Worm (Caenorhabditis elegans) whole organism, mixed stage, embryonic: ENCODE data around the gene ZK105.1.

Experiments
- M03D4.4 ChIP-seq: sonication (generic microtip); optimal IDR thresholded peaks from 2 replicates; lab custom pipeline; 2017; ENCODE audit warnings: mild to moderate bottlenecking, missing genetic modification characterization, missing compliant biosample characterization
- bed-3 ChIP-seq: fragments of 200-800 bp; sonication (Bioruptor generic); optimal IDR thresholded peaks from 3 replicates; lab custom pipeline; 2018; ENCODE audit warnings: mild to moderate bottlenecking, missing genetic modification characterization, moderate library complexity, missing compliant biosample characterization
- blmp-1 ChIP-seq: fragments of 150-350 bp; optimal IDR thresholded peaks from 2 replicates; lab custom pipeline; 2014; ENCODE audit warnings: missing biosample characterization, missing genetic modification characterization
- ceh-43 ChIP-seq: fragments of 200-800 bp; sonication (Bioruptor generic); optimal IDR thresholded peaks from 2 replicates; lab custom pipeline; 2018; ENCODE audit warnings: mild to moderate bottlenecking, missing genetic modification characterization, moderate library complexity, missing compliant biosample characterization
- ceh-83 ChIP-seq: fragments of 200-800 bp; sonication (Bioruptor generic); optimal IDR thresholded peaks from 2 replicates; lab custom pipeline; 2018; ENCODE audit warnings: mild to moderate bottlenecking, missing genetic modification characterization, missing compliant biosample characterization
- ces-1 ChIP-seq: fragments of 150-350 bp; optimal IDR thresholded peaks from 2 replicates; lab custom pipeline; 2014; ENCODE audit warnings: missing biosample characterization, missing genetic modification reagents, missing genetic modification characterization
- cnd-1 ChIP-seq: fragments of 200-800 bp; sonication (Bioruptor generic); optimal IDR thresholded peaks from 2 replicates; lab custom pipeline; 2018; ENCODE audit warnings: mild to moderate bottlenecking, missing genetic modification characterization, missing compliant biosample characterization
- drap-1 ChIP-seq: fragments of 200-800 bp; sonication (Bioruptor generic); optimal IDR thresholded peaks from 3 replicates; lab custom pipeline; 2018; ENCODE audit warnings: mild to moderate bottlenecking, missing genetic modification characterization, missing compliant biosample characterization
- elt-1 ChIP-seq: sonication (generic microtip); optimal IDR thresholded peaks from 2 replicates; lab custom pipeline; 2017; ENCODE audit warnings: missing genetic modification characterization, mild to moderate bottlenecking, missing compliant biosample characterization, antibody characterized with exemption, moderate library complexity, borderline replicate concordance; ENCODE audit not compliant: insufficient read depth
- elt-3 ChIP-seq: fragments of 150-350 bp; optimal IDR thresholded peaks from 2 replicates; lab custom pipeline; 2014; ENCODE audit warnings: missing biosample characterization, missing genetic modification characterization
- flh-1 ChIP-seq: fragments of 200-800 bp; sonication (Bioruptor generic); optimal IDR thresholded peaks from 2 replicates; lab custom pipeline; 2018; ENCODE audit warnings: mild to moderate bottlenecking, missing genetic modification characterization, moderate library complexity, missing compliant biosample characterization
- ham-2 ChIP-seq: fragments of 200-800 bp; sonication (Bioruptor generic); optimal IDR thresholded peaks from 2 replicates; lab custom pipeline; 2018; ENCODE audit warnings: mild to moderate bottlenecking, missing genetic modification characterization, missing compliant biosample characterization
- hlh-1 ChIP-seq: fragments of 150-350 bp; optimal IDR thresholded peaks from 2 replicates; lab custom pipeline; 2014; ENCODE audit warnings: missing biosample characterization, missing genetic modification reagents, missing genetic modification characterization
- lin-13 ChIP-seq: fragments of 150-350 bp; optimal IDR thresholded peaks from 2 replicates; lab custom pipeline; 2014; ENCODE audit warnings: missing biosample characterization, missing genetic modification characterization
- lin-32 ChIP-seq: fragments of 200-800 bp; sonication (Bioruptor generic); optimal IDR thresholded peaks from 2 replicates; lab custom pipeline; 2018; ENCODE audit warnings: mild to moderate bottlenecking, missing genetic modification characterization, missing compliant biosample characterization
- lsy-2 ChIP-seq: fragments of 150-350 bp; optimal IDR thresholded peaks from 2 replicates; lab custom pipeline; 2014; ENCODE audit warnings: missing biosample characterization, missing genetic modification characterization
- mab-5 ChIP-seq: fragments of 150-350 bp; optimal IDR thresholded peaks from 2 replicates; lab custom pipeline; 2014; ENCODE audit warnings: missing biosample characterization, missing genetic modification characterization
- mls-2 ChIP-seq: sonication (generic microtip); optimal IDR thresholded peaks from 2 replicates; lab custom pipeline; 2016; ENCODE audit warnings: mild to moderate bottlenecking, missing genetic modification characterization, moderate library complexity, missing compliant biosample characterization
- nhr-12 ChIP-seq: fragments of 150-350 bp; optimal IDR thresholded peaks from 2 replicates; lab custom pipeline; 2014; ENCODE audit warnings: missing biosample characterization, missing genetic modification characterization
- nhr-2 ChIP-seq: fragments of 150-350 bp; optimal IDR thresholded peaks from 2 replicates; lab custom pipeline; 2014; ENCODE audit warnings: missing biosample characterization, missing genetic modification characterization
- nhr-237 ChIP-seq: fragments of 150-350 bp; optimal IDR thresholded peaks from 2 replicates; lab custom pipeline; 2014; ENCODE audit warnings: missing biosample characterization, missing genetic modification characterization
- nhr-28 ChIP-seq: fragments of 150-350 bp; optimal IDR thresholded peaks from 2 replicates; lab custom pipeline; 2014; ENCODE audit warnings: missing biosample characterization, missing genetic modification characterization
- nhr-76 ChIP-seq: sonication (generic microtip); optimal IDR thresholded peaks from 2 replicates; lab custom pipeline; 2017; ENCODE audit warnings: missing biosample characterization, missing genetic modification characterization
- pha-4 ChIP-seq: fragments of 150-350 bp; optimal IDR thresholded peaks from 2 replicates; lab custom pipeline; 2018; ENCODE audit warnings: missing biosample characterization, missing genetic modification reagents, missing genetic modification characterization
- sem-2 ChIP-seq: fragments of 200-800 bp; sonication (Bioruptor generic); optimal IDR thresholded peaks from 2 replicates; lab custom pipeline; 2018; ENCODE audit warnings: mild to moderate bottlenecking, missing genetic modification characterization, missing compliant biosample characterization
- snpc-4 ChIP-seq: fragments of 150-350 bp; optimal IDR thresholded peaks from 2 replicates; lab custom pipeline; 2014; ENCODE audit warnings: missing biosample characterization, missing genetic modification characterization
- sptf-1 ChIP-seq: sonication (generic microtip); optimal IDR thresholded peaks from 2 replicates; lab custom pipeline; 2017; ENCODE audit warnings: mild to moderate bottlenecking, missing genetic modification characterization, moderate library complexity, missing compliant biosample characterization
- tbx-8 ChIP-seq: fragments of 200-800 bp; sonication (Bioruptor generic); optimal IDR thresholded peaks from 2 replicates; lab custom pipeline; 2018; ENCODE audit warnings: mild to moderate bottlenecking, missing genetic modification characterization, moderate library complexity, missing compliant biosample characterization
- unc-120 ChIP-seq: sonication (generic microtip); optimal IDR thresholded peaks from 2 replicates; lab custom pipeline; 2017; ENCODE audit warnings: missing genetic modification characterization, missing compliant biosample characterization; ENCODE audit not compliant: poor library complexity, severe bottlenecking
- unc-62 ChIP-seq: fragments of 150-350 bp; optimal IDR thresholded peaks from 2 replicates; lab custom pipeline; 2014; ENCODE audit warnings: missing biosample characterization, missing genetic modification reagents, missing genetic modification characterization
- zip-8 ChIP-seq: fragments of 150-350 bp; optimal IDR thresholded peaks from 2 replicates; lab custom pipeline; 2014; ENCODE audit warnings: missing biosample characterization, missing genetic modification characterization

The ZK105.1 gene

DNA sequence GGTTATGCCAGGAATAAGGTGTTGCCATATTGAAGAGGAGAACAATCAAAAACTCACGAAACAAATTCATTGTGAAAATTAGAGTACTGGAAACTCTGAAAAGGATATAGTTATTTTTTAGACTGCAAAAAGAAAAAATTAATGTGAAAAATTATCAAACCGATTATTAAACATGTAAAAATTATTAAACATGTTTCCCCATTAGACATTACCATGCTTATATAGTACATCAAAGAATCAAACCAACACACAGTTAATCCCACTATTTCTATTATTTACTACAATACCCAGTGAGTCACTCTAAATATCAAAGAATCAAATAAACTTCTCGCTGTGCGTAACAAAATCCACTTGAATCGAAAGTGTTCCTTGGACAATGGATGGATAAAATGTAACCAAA lies 719 bp upstream of the ZK105.1 start, which contains the start of gene ZK105.13:
ZK105.13 (minus strand) TSS at position 101 of the 400 bp plus-strand sequence.
- no peak for TF ChIP-seq blmp-1 (tag; lab: Kevin White, UChicago)
- TF ChIP-seq nhr-28 (tag; lab: Kevin White, UChicago), result no peak
- TF ChIP-seq lin-13 (tag; lab: Kevin White, UChicago), result no peak
- TF ChIP-seq mab-5 (tag; lab: Kevin White, UChicago), result no peak
- TF ChIP-seq tbx-8 (GFP tag; lab: Kevin White, UChicago), result no peak
- TF ChIP-seq hlh-1, result no peak
- no peak for TF ChIP-seq unc-62 (GFP tag; lab: Kevin White, UChicago)
- no peak for TF ChIP-seq snpc-4
- TF ChIP-seq mls-2, result no peak
- no peak for TF ChIP-seq drap-1 (GFP tag; lab: Kevin White, UChicago)
- TF ChIP-seq nhr-237 (tag; lab: Kevin White, UChicago), result no peak
- TF ChIP-seq bed-3 (GFP tag; lab: Kevin White, UChicago), result no peak
- no peak for TF ChIP-seq elt-1 (tag; lab: Kevin White, UChicago)
- no peak for TF ChIP-seq nhr-76

DNA sequence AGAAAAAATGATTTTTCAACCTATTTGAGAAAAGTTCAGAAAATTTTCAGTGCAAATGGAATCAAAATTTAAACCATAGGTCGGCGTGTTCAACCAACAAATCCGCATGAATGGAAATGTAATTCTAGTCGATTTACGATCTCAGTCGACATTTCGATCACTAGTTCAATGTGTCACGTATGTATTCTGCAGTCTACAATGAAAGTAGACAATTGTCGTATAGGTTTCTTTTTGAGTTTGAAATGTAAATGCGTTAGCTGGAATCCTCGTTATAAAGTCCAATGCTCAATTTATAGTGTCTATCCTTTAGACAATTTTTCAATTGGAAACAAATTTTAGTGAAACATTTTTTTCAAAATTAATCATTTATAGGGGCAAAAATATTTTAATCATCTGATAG lies 2.2 kb downstream of the ZK105.1 start, which contains the start of gene ZK105.12:
ZK105.12 (minus strand) TSS at position 101 of the 400 bp plus-strand sequence.
- TF ChIP-seq nhr-2 (tag; lab: Kevin White, UChicago), result no peak
- TF ChIP-seq ceh-83 (GFP tag; lab: Kevin White, UChicago), result no peak
- no peak for TF ChIP-seq flh-1
- no peak for TF ChIP-seq M03D4.4 (tag; lab: Kevin White, UChicago)
- TF ChIP-seq cnd-1 (tag; lab: Kevin White, UChicago), result no peak
- TF ChIP-seq bed-3 (GFP tag; lab: Kevin White, UChicago), result no peak
- TF ChIP-seq zip-8 (tag; lab: Kevin White, UChicago), result no peak
- no peak for TF ChIP-seq ceh-43
- TF ChIP-seq nhr-76, result no peak
- no peak for TF ChIP-seq nhr-12 (tag; lab: Kevin White, UChicago)
- no peak for TF ChIP-seq sem-2 (GFP tag; lab: Kevin White, UChicago)
- TF ChIP-seq elt-3 (tag; lab: Kevin White, UChicago), result no peak
- TF ChIP-seq snpc-4, result no peak
- no peak for TF ChIP-seq ces-1 (GFP tag; lab: Kevin White, UChicago)
- no peak for TF ChIP-seq sptf-1
- no peak for TF ChIP-seq drap-1 (GFP tag; lab: Kevin White, UChicago)
- TF ChIP-seq lin-32 (GFP tag; lab: Kevin White, UChicago), result no peak
- TF ChIP-seq pha-4 (tag; lab: Kevin White, UChicago), result no peak
- TF ChIP-seq tbx-8 (GFP tag; lab: Kevin White, UChicago), result no peak
- TF ChIP-seq nhr-237 (tag; lab: Kevin White, UChicago), result no peak

DNA sequence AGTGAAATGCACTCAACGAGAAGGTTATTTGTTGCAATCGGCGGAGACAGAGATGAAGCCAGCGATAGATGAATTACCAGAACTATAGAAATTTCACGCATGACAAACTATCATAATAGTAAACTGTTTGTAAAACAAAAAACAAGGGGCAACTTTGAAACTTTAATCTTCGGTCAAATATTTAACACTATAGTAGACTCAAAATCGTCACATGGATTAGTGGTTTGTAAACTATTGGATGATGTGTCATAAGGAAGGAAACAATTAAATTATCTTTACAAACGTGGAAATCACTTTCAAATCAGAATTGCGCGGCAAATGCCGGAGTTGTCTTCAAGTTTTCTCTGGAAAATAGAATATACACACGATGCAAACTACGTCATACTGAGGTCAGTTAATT lies 3.8 kb downstream of the ZK105.1 start, which contains the start of gene ZK105.5:
ZK105.5 (minus strand) TSS at position 101 of the 400 bp plus-strand sequence.
- TF ChIP-seq cnd-1 (tag; lab: Kevin White, UChicago), result no peak
- no peak for TF ChIP-seq nhr-12 (tag; lab: Kevin White, UChicago)
- no peak for TF ChIP-seq blmp-1 (tag; lab: Kevin White, UChicago)
- no peak for TF ChIP-seq flh-1
- no peak for TF ChIP-seq mls-2
- no peak for TF ChIP-seq sem-2 (GFP tag; lab: Kevin White, UChicago)
- no peak for TF ChIP-seq bed-3 (GFP tag; lab: Kevin White, UChicago)
- TF ChIP-seq drap-1 (GFP tag; lab: Kevin White, UChicago), result no peak
- TF ChIP-seq ham-2 (GFP tag; lab: Kevin White, UChicago), result no peak
- no peak for TF ChIP-seq sptf-1

DNA sequence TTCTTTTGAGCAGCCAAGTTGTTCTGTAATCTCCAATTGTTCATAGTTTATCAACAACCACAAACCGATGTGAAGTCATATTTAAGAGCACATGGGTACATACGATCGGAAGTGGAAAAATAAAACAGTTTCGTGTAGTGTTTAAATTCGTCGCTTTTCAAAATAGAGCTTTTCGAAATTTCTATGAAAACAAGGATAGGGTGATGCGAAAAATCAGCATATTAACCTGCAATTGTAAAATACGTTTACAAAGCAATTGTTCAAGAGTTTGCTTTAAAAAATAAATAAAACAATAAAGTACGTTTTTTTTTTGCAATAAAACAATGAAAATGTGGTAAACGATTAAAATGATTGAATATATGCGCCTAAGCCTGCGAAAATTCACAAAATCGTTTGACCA lies 8.2 kb downstream of the ZK105.1 start, which contains the start of gene ZK105.14:
ZK105.14 (minus strand) TSS at position 101 of the 400 bp plus-strand sequence.
- TF ChIP-seq lsy-2 (tag; lab: Kevin White, UChicago) (no peak), unc-62 (GFP tag; lab: Kevin White, UChicago) (no peak), unc-120 (tag; lab: Kevin White, UChicago) (no peak), nhr-12 (tag; lab: Kevin White, UChicago) (no peak), ceh-83 (GFP tag; lab: Kevin White, UChicago) (no peak)
